Fruit fly (Drosophila melanogaster) whole organism, wandering third instar larva: ENCODE data around the gene CG4645.

Experiments used
- Dfd ChIP-seq: fragments of >200 bp; optimal IDR thresholded peaks from 2 replicates; lab custom pipeline; 2017; ENCODE audit warnings: missing biosample characterization, missing genetic modification characterization
- Hnf4 ChIP-seq: fragments of 200-800 bp; sonication (Bioruptor generic); optimal IDR thresholded peaks from 2 replicates; lab custom pipeline; 2016; ENCODE audit warnings: missing biosample characterization, mild to moderate bottlenecking, missing genetic modification characterization
- OdsH ChIP-seq: fragments of 200-800 bp; sonication (Bioruptor generic); optimal IDR thresholded peaks from 2 replicates; lab custom pipeline; 2016; ENCODE audit warnings: missing biosample characterization, mild to moderate bottlenecking, missing genetic modification characterization
- Sp1 ChIP-seq: fragments of 200-800 bp; sonication (Bioruptor generic); optimal IDR thresholded peaks from 3 replicates; lab custom pipeline; 2019; ENCODE audit warnings: missing biosample characterization, mild to moderate bottlenecking, missing genetic modification characterization, moderate library complexity
- dmrt93B ChIP-seq: fragments of 200-800 bp; sonication (Bioruptor generic); optimal IDR thresholded peaks from 2 replicates; lab custom pipeline; 2018; ENCODE audit warnings: missing biosample characterization, mild to moderate bottlenecking, missing genetic modification characterization
- fru ChIP-seq: fragments of 200-800 bp; sonication (Bioruptor generic); optimal IDR thresholded peaks from 3 replicates; lab custom pipeline; 2016; ENCODE audit warnings: missing biosample characterization, mild to moderate bottlenecking, missing genetic modification characterization
- h ChIP-seq: fragments of 200-800 bp; sonication (Bioruptor generic); optimal IDR thresholded peaks from 3 replicates; lab custom pipeline; 2016; ENCODE audit warnings: missing biosample characterization, mild to moderate bottlenecking, missing genetic modification characterization
- pan ChIP-seq: fragments of >200 bp; optimal IDR thresholded peaks from 2 replicates; lab custom pipeline; 2017
- usp ChIP-seq: fragments of >200 bp; optimal IDR thresholded peaks from 2 replicates; lab custom pipeline; 2017; ENCODE audit warnings: missing biosample characterization, missing genetic modification characterization

DNA sequence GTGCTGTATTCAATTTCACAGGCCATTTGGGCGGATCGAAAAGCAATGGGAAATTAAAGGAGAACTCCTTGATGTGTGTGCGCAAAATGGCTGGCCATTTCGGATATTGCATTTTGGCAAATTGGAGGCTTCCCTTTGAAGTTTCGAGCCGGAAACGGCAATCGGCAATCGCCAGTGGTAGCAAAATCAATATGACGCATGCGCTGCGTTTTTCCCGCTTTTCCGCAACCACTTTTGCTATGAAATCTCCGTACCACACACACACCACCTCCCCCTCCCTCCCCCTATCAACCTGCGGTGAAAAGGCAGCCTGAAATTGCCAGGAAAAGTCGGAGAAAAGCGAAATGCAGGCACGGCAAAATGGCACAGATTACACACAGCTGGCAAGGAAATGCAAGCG lies 12.6 kb downstream of the CG4645 start:
- TF ChIP-seq Dfd (GFP tag; lab: Kevin White, UChicago) (no peak), dmrt93B (GFP tag; lab: Kevin White, UChicago) (no peak), Hnf4 (GFP tag; lab: Kevin White, UChicago) (no peak), fru (no peak), pan (lab: Kevin White, UChicago) (no peak), Sp1 (GFP tag; lab: Kevin White, UChicago) (no peak), usp (GFP tag; lab: Kevin White, UChicago) (no peak), h (GFP tag; lab: Kevin White, UChicago) (no peak), OdsH (GFP tag; lab: Kevin White, UChicago) (no peak)
